Worm (Caenorhabditis elegans) whole organism, L2 larva: ENCODE results near the gene srz-75.

Experiments
- C34F6.9 ChIP-seq: fragments of 150-350 bp; optimal IDR thresholded peaks from 2 replicates; lab custom pipeline; 2014; ENCODE audit warnings: missing biosample characterization, missing genetic modification characterization
- F13H6.1 ChIP-seq: sonication (generic microtip); optimal IDR thresholded peaks from 2 replicates; lab custom pipeline; 2016; ENCODE audit warnings: missing genetic modification characterization, missing compliant biosample characterization
- R02D3.7 ChIP-seq: fragments of 150-350 bp; optimal IDR thresholded peaks from 2 replicates; lab custom pipeline; 2014; ENCODE audit warnings: missing biosample characterization, missing genetic modification characterization
- Y55F3AM.14 ChIP-seq: fragments of 200-800 bp; sonication (Bioruptor generic); optimal IDR thresholded peaks from 2 replicates; lab custom pipeline; 2018; ENCODE audit warnings: mild to moderate bottlenecking, missing genetic modification characterization, missing compliant biosample characterization
- aly-2 ChIP-seq: fragments of 150-350 bp; optimal IDR thresholded peaks from 2 replicates; lab custom pipeline; 2014; ENCODE audit warnings: missing biosample characterization, missing genetic modification characterization
- ama-1 ChIP-seq: fragments of 150-350 bp; optimal IDR thresholded peaks from 2 replicates; lab custom pipeline; 2018; ENCODE audit warnings: inconsistent platforms
- blmp-1 ChIP-seq: sonication (generic microtip); optimal IDR thresholded peaks from 2 replicates; lab custom pipeline; 2017; ENCODE audit warnings: missing genetic modification characterization, mild to moderate bottlenecking, missing compliant biosample characterization, antibody characterized with exemption, moderate library complexity; ENCODE audit not compliant: insufficient read depth
- ceh-16 ChIP-seq: fragments of 150-350 bp; optimal IDR thresholded peaks from 2 replicates; lab custom pipeline; 2014; ENCODE audit warnings: missing biosample characterization, missing genetic modification characterization
- ceh-82 ChIP-seq: fragments of 150-350 bp; optimal IDR thresholded peaks from 2 replicates; lab custom pipeline; 2014; ENCODE audit warnings: missing biosample characterization, missing genetic modification characterization
- crh-2 ChIP-seq: sonication (generic microtip); optimal IDR thresholded peaks from 2 replicates; lab custom pipeline; 2017; ENCODE audit warnings: missing biosample characterization, missing genetic modification characterization
- dmd-4 ChIP-seq: sonication (generic microtip); optimal IDR thresholded peaks from 2 replicates; lab custom pipeline; 2017; ENCODE audit warnings: missing biosample characterization, missing genetic modification characterization
- egl-27 ChIP-seq: sonication (generic microtip); optimal IDR thresholded peaks from 3 replicates; lab custom pipeline; 2017; ENCODE audit warnings: missing biosample characterization, missing genetic modification reagents, missing genetic modification characterization
- elt-1 ChIP-seq: fragments of 150-350 bp; optimal IDR thresholded peaks from 2 replicates; lab custom pipeline; 2014; ENCODE audit warnings: missing biosample characterization, missing genetic modification characterization
- elt-3 ChIP-seq: sonication (generic microtip); optimal IDR thresholded peaks from 2 replicates; lab custom pipeline; 2017; ENCODE audit warnings: missing biosample characterization, missing genetic modification characterization
- fos-1 ChIP-seq: fragments of 150-350 bp; optimal IDR thresholded peaks from 2 replicates; lab custom pipeline; 2014; ENCODE audit warnings: missing biosample characterization, missing genetic modification characterization
- gmeb-1 ChIP-seq: fragments of 150-350 bp; optimal IDR thresholded peaks from 2 replicates; lab custom pipeline; 2014; ENCODE audit warnings: missing biosample characterization, missing genetic modification characterization
- lin-11 ChIP-seq: fragments of 150-350 bp; sonication (generic microtip); optimal IDR thresholded peaks from 2 replicates; lab custom pipeline; 2014; ENCODE audit warnings: missing biosample characterization, missing genetic modification characterization, inconsistent platforms, mixed read lengths
- lin-13 ChIP-seq: fragments of 150-350 bp; optimal IDR thresholded peaks from 2 replicates; lab custom pipeline; 2014; ENCODE audit warnings: missing biosample characterization, missing genetic modification reagents, missing genetic modification characterization
- lsy-2 ChIP-seq, 2 experiments: fragments of 150-350 bp in 1 of 2; sonication (generic microtip) in 1 of 2; optimal IDR thresholded peaks; 2 replicates each; lab custom pipeline; 2014 to 2017; ENCODE audit warnings: missing biosample characterization in 2 of 2, missing genetic modification characterization in 2 of 2
- mab-5 ChIP-seq: fragments of 150-350 bp; optimal IDR thresholded peaks from 2 replicates; lab custom pipeline; 2014; ENCODE audit warnings: missing biosample characterization, missing genetic modification characterization
- mdl-1 ChIP-seq, 2 experiments: fragments of 150-350 bp in 1 of 2; sonication (generic microtip) in 1 of 2; optimal IDR thresholded peaks; 2 replicates each; lab custom pipeline; 2017; ENCODE audit warnings: missing biosample characterization in 2 of 2, missing genetic modification characterization in 2 of 2
- nhr-10 ChIP-seq: sonication (generic microtip); optimal IDR thresholded peaks from 2 replicates; lab custom pipeline; 2017; ENCODE audit warnings: missing biosample characterization, missing genetic modification characterization
- nhr-21 ChIP-seq: fragments of 150-350 bp; optimal IDR thresholded peaks from 2 replicates; lab custom pipeline; 2014; ENCODE audit warnings: missing biosample characterization, missing genetic modification characterization
- nhr-23 ChIP-seq: fragments of 150-350 bp; optimal IDR thresholded peaks from 2 replicates; lab custom pipeline; 2014; ENCODE audit warnings: missing biosample characterization, missing genetic modification reagents, missing genetic modification characterization
- nhr-237 ChIP-seq: fragments of 150-350 bp; optimal IDR thresholded peaks from 2 replicates; lab custom pipeline; 2014; ENCODE audit warnings: missing biosample characterization, missing genetic modification characterization
- nhr-25 ChIP-seq: fragments of 150-350 bp; sonication (generic microtip); optimal IDR thresholded peaks from 3 replicates; lab custom pipeline; 2014; ENCODE audit warnings: missing biosample characterization, missing genetic modification characterization
- nhr-6 ChIP-seq: fragments of 150-350 bp; optimal IDR thresholded peaks from 2 replicates; lab custom pipeline; 2014; ENCODE audit warnings: missing biosample characterization, missing genetic modification characterization
- nhr-77 ChIP-seq: fragments of 150-350 bp; optimal IDR thresholded peaks from 2 replicates; lab custom pipeline; 2014; ENCODE audit warnings: missing biosample characterization, missing genetic modification characterization
- peb-1 ChIP-seq: fragments of 150-350 bp; optimal IDR thresholded peaks from 2 replicates; lab custom pipeline; 2014; ENCODE audit warnings: missing biosample characterization, missing genetic modification characterization
- sma-3 ChIP-seq: sonication (generic microtip); optimal IDR thresholded peaks from 2 replicates; lab custom pipeline; 2016; ENCODE audit warnings: missing genetic modification reagents, missing genetic modification characterization, missing compliant biosample characterization
- sma-9 ChIP-seq, 2 experiments: fragments of 150-350 bp in 1 of 2; sonication (generic microtip) in 1 of 2; optimal IDR thresholded peaks; 2 replicates each; lab custom pipeline; 2014 to 2016; ENCODE audit warnings: missing genetic modification characterization in 2 of 2, mild to moderate bottlenecking in 1 of 2, missing biosample characterization in 1 of 2, missing compliant biosample characterization in 1 of 2, missing genetic modification reagents in 1 of 2, moderate library complexity in 1 of 2
- unc-39 ChIP-seq: fragments of 150-350 bp; optimal IDR thresholded peaks from 2 replicates; lab custom pipeline; 2014; ENCODE audit warnings: missing biosample characterization, missing genetic modification characterization
- unc-62 ChIP-seq: fragments of 150-350 bp; optimal IDR thresholded peaks from 2 replicates; lab custom pipeline; 2014; ENCODE audit warnings: missing biosample characterization, missing genetic modification reagents, missing genetic modification characterization
- zag-1 ChIP-seq: fragments of 150-350 bp; optimal IDR thresholded peaks from 2 replicates; lab custom pipeline; 2014; ENCODE audit warnings: missing biosample characterization, missing genetic modification characterization
- ztf-4 ChIP-seq: fragments of 150-350 bp; optimal IDR thresholded peaks from 2 replicates; lab custom pipeline; 2014; ENCODE audit warnings: missing biosample characterization, missing genetic modification characterization

The srz-75 gene

DNA sequence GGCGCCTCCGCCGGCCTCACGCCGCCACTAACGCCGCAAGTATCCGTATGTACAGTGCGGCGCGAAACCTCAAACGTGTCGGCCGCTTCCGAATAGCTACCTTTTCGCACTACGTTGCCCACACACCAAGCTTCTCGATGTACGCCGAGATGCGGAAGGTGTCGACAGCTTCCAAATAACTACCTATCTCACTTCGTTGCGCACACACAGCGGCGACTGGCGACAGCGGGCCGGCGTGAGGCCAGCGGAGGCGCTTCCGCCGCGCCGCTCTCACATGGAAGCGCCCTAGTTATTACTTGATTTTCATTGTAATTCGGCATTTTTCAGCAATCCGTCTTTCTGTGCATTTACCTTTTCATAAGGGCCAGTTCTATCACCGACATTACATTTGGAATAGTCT is 39.9 kb upstream of the srz-75 start:
- TF ChIP-seq F13H6.1 (tag; lab: Kevin White, UChicago) (no peak), elt-3 (no peak), ceh-16 (no peak), lin-13 (no peak), nhr-25 (tag; lab: Kevin White, UChicago) (no peak), unc-39 (tag; lab: Kevin White, UChicago) (no peak), C34F6.9 (tag; lab: Kevin White, UChicago) (no peak), lin-11 (tag; lab: Kevin White, UChicago) (no peak), aly-2 (no peak), ama-1 (lab: Kevin White, UChicago) (no peak), nhr-237 (tag; lab: Kevin White, UChicago) (no peak), unc-62 (GFP tag; lab: Kevin White, UChicago) (no peak), nhr-77 (tag; lab: Kevin White, UChicago) (no peak)

DNA sequence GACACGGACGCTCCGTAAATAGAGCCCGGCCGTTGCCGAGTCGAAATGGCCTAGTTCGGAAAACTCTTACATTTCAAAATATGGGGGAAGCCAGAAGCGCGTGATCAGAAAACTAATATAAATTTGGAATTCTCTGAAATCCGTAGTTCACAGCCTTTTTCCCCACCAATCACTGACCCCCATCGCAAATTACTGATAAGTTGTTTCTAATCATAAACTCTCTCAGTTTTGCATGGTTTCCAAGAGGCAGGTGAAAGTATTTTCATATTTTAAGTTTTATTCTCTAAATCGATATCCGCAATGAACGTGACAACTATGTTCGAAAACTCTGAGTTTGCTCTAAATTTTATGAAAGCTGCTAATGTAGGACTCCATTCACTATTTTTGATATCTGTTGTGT is 38.5 kb upstream of the srz-75 start, which contains the start of gene srz-74:
Gene srz-74 (plus strand): TSS at position 301 of the 400 bp plus-strand sequence.
- TF ChIP-seq peb-1 (tag; lab: Kevin White, UChicago), result no peak
- TF ChIP-seq C34F6.9 (tag; lab: Kevin White, UChicago), result no peak
- TF ChIP-seq sma-3 (GFP tag; lab: Kevin White, UChicago), result no peak
- TF ChIP-seq fos-1 (tag; lab: Kevin White, UChicago), result no peak
- TF ChIP-seq nhr-23 (tag; lab: Kevin White, UChicago), result no peak
- no peak for TF ChIP-seq lin-13
- no peak for TF ChIP-seq lin-11 (tag; lab: Kevin White, UChicago)
- no peak for TF ChIP-seq nhr-10 (tag; lab: Kevin White, UChicago)
- TF ChIP-seq blmp-1 (tag; lab: Kevin White, UChicago), result no peak

DNA sequence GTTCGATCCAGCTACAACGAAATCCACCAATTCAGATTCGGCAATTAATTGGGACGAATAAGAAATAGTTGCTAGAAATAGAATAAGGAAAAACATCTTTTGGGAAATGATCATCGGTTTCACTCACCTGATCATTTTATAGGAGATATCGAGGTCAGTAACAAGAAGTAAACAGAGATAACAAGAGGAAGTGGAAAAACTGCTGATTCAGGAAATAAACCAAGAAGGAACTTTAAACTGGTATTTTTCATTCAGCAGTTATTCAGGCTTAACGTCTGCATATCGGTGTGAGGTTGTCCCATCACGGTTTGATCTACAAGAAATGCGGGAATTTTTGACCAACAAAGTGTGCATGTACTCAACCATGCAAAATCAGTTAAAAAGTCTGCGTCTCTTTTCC is 37.9 kb upstream of the srz-75 start, which contains the start of gene K03D3.2:
Gene K03D3.2 (minus strand): TSS at position 101 of the 400 bp plus-strand sequence.
- TF ChIP-seq peb-1 (tag; lab: Kevin White, UChicago) (no peak), fos-1 (tag; lab: Kevin White, UChicago) (no peak), zag-1 (tag; lab: Kevin White, UChicago) (no peak), R02D3.7 (tag; lab: Kevin White, UChicago) (no peak), ceh-82 (no peak), nhr-6 (no peak), ceh-16 (no peak), C34F6.9 (tag; lab: Kevin White, UChicago) (no peak), mab-5 (no peak), gmeb-1 (tag; lab: Kevin White, UChicago) (no peak)

DNA sequence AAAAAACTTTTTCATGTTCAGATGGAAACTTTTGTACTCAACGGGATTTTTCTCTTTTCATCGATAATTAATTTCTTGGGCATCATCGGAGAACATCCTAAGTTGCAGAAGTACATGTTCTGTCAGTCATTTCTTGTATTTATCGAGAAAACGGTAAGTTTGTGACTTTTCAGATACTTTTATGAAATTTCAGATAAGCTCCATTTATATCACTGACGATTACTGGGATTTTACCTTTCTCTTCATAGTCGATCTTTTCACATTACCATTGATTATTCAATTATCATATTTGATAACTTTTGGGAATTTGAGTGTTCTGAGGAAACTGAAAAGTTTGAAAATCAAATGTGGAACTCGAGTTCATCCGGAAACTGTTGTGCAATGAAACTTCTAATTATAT is 33.9 kb upstream of the srz-75 start, which contains the start of gene srz-105:
Gene srz-105 (plus strand): TSS at position 301 of the 400 bp plus-strand sequence.
- TF ChIP-seq lsy-2 (tag; optimal IDR thresholded peaks at IDR 0.05; lab: Kevin White, UChicago) (no peak), sma-3 (GFP tag; lab: Kevin White, UChicago) (no peak), crh-2 (no peak), nhr-10 (tag; lab: Kevin White, UChicago) (no peak), sma-9 (GFP tag; optimal IDR thresholded peaks at IDR 0.05; lab: Kevin White, UChicago) (no peak), sma-9 (tag; optimal IDR thresholded peaks at IDR 0.05; lab: Kevin White, UChicago) (no peak), C34F6.9 (tag; lab: Kevin White, UChicago) (no peak)

DNA sequence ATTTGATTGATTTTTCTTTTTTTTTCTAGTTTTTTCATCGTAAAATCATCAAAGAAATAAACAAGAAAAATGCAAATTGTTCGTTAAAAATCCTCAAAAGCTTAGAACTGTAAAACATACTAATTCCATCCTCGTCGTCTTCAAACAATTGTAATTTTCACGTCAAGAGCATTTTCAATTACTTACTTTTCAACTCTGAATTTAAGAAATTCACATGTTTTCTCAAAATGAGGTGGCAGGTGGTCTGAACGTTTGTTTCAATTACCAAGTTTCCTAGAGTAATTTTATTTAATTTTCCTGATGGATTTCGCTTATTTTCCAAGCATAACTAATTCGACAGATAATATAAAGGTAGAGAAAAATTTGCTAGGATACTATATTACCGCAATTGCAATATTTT is 32.7 kb upstream of the srz-75 start, which contains the start of gene srz-104:
Gene srz-104 (plus strand): TSS at position 301 of the 400 bp plus-strand sequence.
- TF ChIP-seq elt-1 (tag; lab: Kevin White, UChicago) (no peak), nhr-237 (tag; lab: Kevin White, UChicago) (no peak), nhr-77 (tag; lab: Kevin White, UChicago) (no peak), gmeb-1 (tag; lab: Kevin White, UChicago) (no peak), zag-1 (tag; lab: Kevin White, UChicago) (no peak), ceh-16 (no peak)
- TF ChIP-seq, all 48 proteins: peak for 0

DNA sequence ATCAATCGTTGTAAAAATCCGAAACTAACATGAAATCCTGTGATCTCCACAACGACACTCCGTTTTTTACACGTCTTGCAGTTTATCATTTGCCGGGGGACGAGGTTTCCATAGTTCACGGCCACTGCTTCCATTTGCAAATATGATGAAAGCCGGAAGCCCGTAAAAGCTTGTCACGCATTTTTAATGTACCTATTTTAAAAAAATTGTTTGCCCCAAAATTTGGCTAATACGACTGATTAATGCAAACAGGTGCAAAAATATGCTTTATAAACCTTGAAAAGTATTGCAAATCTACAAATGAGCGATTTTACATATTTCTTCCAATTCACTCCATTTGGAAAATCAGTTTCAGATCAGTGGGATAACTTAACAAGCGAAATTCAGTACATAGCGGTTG is 30.2 kb upstream of the srz-75 start, which contains the start of gene srz-61:
Gene srz-61 (plus strand): TSS at position 301 of the 400 bp plus-strand sequence.
- TF ChIP-seq ceh-82, result no peak
- TF ChIP-seq elt-1 (tag; lab: Kevin White, UChicago), result no peak
- no peak for TF ChIP-seq lin-13
- TF ChIP-seq aly-2, result no peak
- TF ChIP-seq Y55F3AM.14 (GFP tag; lab: Kevin White, UChicago), result no peak
- no peak for TF ChIP-seq C34F6.9 (tag; lab: Kevin White, UChicago)
- no peak for TF ChIP-seq dmd-4 (tag; lab: Kevin White, UChicago)
- no peak for TF ChIP-seq egl-27 (tag; lab: Kevin White, UChicago)
- no peak for TF ChIP-seq nhr-23 (tag; lab: Kevin White, UChicago)
- TF ChIP-seq crh-2, result no peak
- TF ChIP-seq gmeb-1 (tag; lab: Kevin White, UChicago), result no peak
- TF ChIP-seq nhr-6, result no peak
- no peak for TF ChIP-seq nhr-237 (tag; lab: Kevin White, UChicago)
- TF ChIP-seq ztf-4 (tag; lab: Kevin White, UChicago), result no peak
- TF ChIP-seq sma-3 (GFP tag; lab: Kevin White, UChicago), result no peak
- no peak for TF ChIP-seq blmp-1 (tag; lab: Kevin White, UChicago)
- TF ChIP-seq mdl-1 (tag; optimal IDR thresholded peaks at IDR 0.05; lab: Kevin White, UChicago), result no peak
- no peak for TF ChIP-seq nhr-21 (tag; lab: Kevin White, UChicago)
- TF ChIP-seq ama-1 (lab: Kevin White, UChicago), result no peak
